Fruit fly (Drosophila melanogaster) whole organism, prepupa: ENCODE measurements around the gene Chd3.

ENCODE experiments used
- CG6276 ChIP-seq: fragments of 200-800 bp; sonication (Bioruptor generic); optimal IDR thresholded peaks from 2 replicates; lab custom pipeline; 2017; ENCODE audit warnings: missing biosample characterization, mild to moderate bottlenecking, missing genetic modification characterization
- CG8119 ChIP-seq: fragments of 200-800 bp; sonication (Bioruptor generic); IDR thresholded peaks from 3 replicates; pipeline ENCODE4 v1.3.6; 2022; ENCODE audit warnings: missing biosample characterization, missing genetic modification characterization

- TF ChIP-seq CG6276 (GFP tag; lab: Kevin White, UChicago) (no peak), CG8119 (GFP tag; lab: Robert Waterston, UW) (no peak)
Observed at dm6 chr3L:19464659-19465058, 17.7 kb downstream of the Chd3 start, which contains the start of gene CG14095.
